Fruit fly (Drosophila melanogaster) whole organism, prepupa: ENCODE measurements around the gene CG13998.

Experiments
- CG11902 ChIP-seq: fragments of 200-800 bp; sonication (Bioruptor generic); optimal IDR thresholded peaks from 3 replicates; lab custom pipeline; 2016; ENCODE audit warnings: missing biosample characterization, missing genetic modification characterization
- CG6808 ChIP-seq: fragments of 200-800 bp; sonication (Bioruptor generic); optimal IDR thresholded peaks from 3 replicates; lab custom pipeline; 2017; ENCODE audit warnings: missing biosample characterization, missing genetic modification characterization, mild to moderate bottlenecking, moderate library complexity, missing genetic modification reagents
- lz ChIP-seq: fragments of 200-800 bp; sonication (Bioruptor generic); optimal IDR thresholded peaks from 3 replicates; lab custom pipeline; 2016; ENCODE audit warnings: missing biosample characterization, missing genetic modification characterization

dm6 chr2L:5947504-5947903, 9.1 kb downstream of the CG13998 start:
- TF ChIP-seq CG6808 (no peak), lz (GFP tag; lab: Kevin White, UChicago) (no peak), CG11902 (no peak)
